Worm (Caenorhabditis elegans) whole organism, L4 larva: ENCODE results near the gene Y58A7A.4.
A peak's percentile ranks its signal among the peaks of the same experiment; 100 is the strongest.

ENCODE experiments used
- daf-12 ChIP-seq: fragments of 150-350 bp; optimal IDR thresholded peaks from 2 replicates; lab custom pipeline; 2014; ENCODE audit warnings: missing biosample characterization, missing genetic modification reagents, missing genetic modification characterization
- lin-13 ChIP-seq: fragments of 150-350 bp; optimal IDR thresholded peaks from 2 replicates; lab custom pipeline; 2014; ENCODE audit warnings: missing biosample characterization, missing genetic modification reagents, missing genetic modification characterization
- nhr-25 ChIP-seq: sonication (generic microtip); optimal IDR thresholded peaks from 2 replicates; lab custom pipeline; 2017; ENCODE audit warnings: missing genetic modification characterization, mild to moderate bottlenecking, missing compliant biosample characterization, antibody characterized with exemption, moderate library complexity, borderline replicate concordance; ENCODE audit not compliant: insufficient read depth
- nhr-28 ChIP-seq: fragments of 150-350 bp; optimal IDR thresholded peaks from 2 replicates; lab custom pipeline; 2014; ENCODE audit warnings: missing biosample characterization, missing genetic modification characterization
- ztf-11 ChIP-seq: fragments of 150-350 bp; optimal IDR thresholded peaks from 2 replicates; lab custom pipeline; 2014; ENCODE audit warnings: missing biosample characterization, missing genetic modification characterization

DNA sequence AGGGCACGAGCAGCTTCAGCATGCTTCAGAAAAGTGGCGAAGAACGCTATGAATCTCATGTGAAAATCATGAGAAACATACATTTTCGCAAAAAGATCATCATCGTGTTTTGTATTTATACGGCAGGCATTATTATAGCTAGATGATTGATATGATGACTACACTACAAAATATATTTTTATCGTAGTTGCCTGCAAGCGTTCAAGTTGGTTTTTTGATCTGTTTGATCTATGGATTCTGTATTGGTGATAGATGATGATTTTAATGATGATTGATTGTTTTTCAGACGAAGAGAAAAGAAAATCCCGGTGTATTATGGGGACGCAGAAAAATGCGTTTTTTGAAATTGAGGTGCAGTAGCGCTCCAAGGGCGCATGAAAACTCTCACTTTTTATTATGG lies 25.9 kb upstream of the Y58A7A.4 start, which contains the start of gene ugt-63:
- TF ChIP-seq ztf-11: no peak
- TF ChIP-seq daf-12 (tag; lab: Kevin White, UChicago): no peak
- no peak for TF ChIP-seq lin-13 (GFP tag; lab: Kevin White, UChicago)
- TF ChIP-seq nhr-28 (tag; lab: Kevin White, UChicago): peak; percentile 99
- TF ChIP-seq nhr-25 (tag; lab: Kevin White, UChicago): no peak
